Worm (Caenorhabditis elegans) whole organism, late embryonic: ENCODE data around the gene mrpl-28.

Experiments used
- C08G9.2 ChIP-seq: sonication (generic microtip); optimal IDR thresholded peaks from 2 replicates; lab custom pipeline; 2016; ENCODE audit warnings: mild to moderate bottlenecking, missing genetic modification characterization, moderate library complexity, missing compliant biosample characterization
- F13H6.1 ChIP-seq: sonication (generic microtip); optimal IDR thresholded peaks from 2 replicates; lab custom pipeline; 2016; ENCODE audit warnings: missing genetic modification characterization, missing compliant biosample characterization
- T23F11.4 ChIP-seq: fragments of 200-800 bp; sonication (Bioruptor generic); optimal IDR thresholded peaks from 2 replicates; lab custom pipeline; 2018; ENCODE audit warnings: mild to moderate bottlenecking, missing genetic modification characterization, missing compliant biosample characterization
- ahr-1 ChIP-seq: sonication (generic microtip); optimal IDR thresholded peaks from 2 replicates; lab custom pipeline; 2016; ENCODE audit warnings: missing genetic modification characterization, missing compliant biosample characterization
- ceh-24 ChIP-seq: sonication (generic microtip); optimal IDR thresholded peaks from 2 replicates; lab custom pipeline; 2016; ENCODE audit warnings: mild to moderate bottlenecking, missing genetic modification characterization, missing compliant biosample characterization
- ceh-30 ChIP-seq: fragments of 150-350 bp; optimal IDR thresholded peaks from 2 replicates; lab custom pipeline; 2014; ENCODE audit warnings: missing biosample characterization, missing genetic modification characterization
- ceh-45 ChIP-seq: fragments of 200-800 bp; sonication (Bioruptor generic); IDR thresholded peaks from 2 replicates; pipeline ENCODE4 v1.3.6; 2022; ENCODE audit warnings: missing genetic modification reagents, missing genetic modification characterization, missing compliant biosample characterization
- dmd-4 ChIP-seq: sonication (generic microtip); optimal IDR thresholded peaks from 2 replicates; lab custom pipeline; 2016; ENCODE audit warnings: borderline replicate concordance, missing genetic modification characterization, missing compliant biosample characterization
- elt-4 ChIP-seq: sonication (generic microtip); optimal IDR thresholded peaks from 2 replicates; lab custom pipeline; 2016; ENCODE audit warnings: missing genetic modification characterization, missing compliant biosample characterization
- ets-4 ChIP-seq: sonication (generic microtip); optimal IDR thresholded peaks from 2 replicates; lab custom pipeline; 2016; ENCODE audit warnings: missing genetic modification characterization, missing compliant biosample characterization
- eyg-1 ChIP-seq: sonication (generic microtip); optimal IDR thresholded peaks from 2 replicates; lab custom pipeline; 2016; ENCODE audit warnings: missing genotype, missing genetic modification characterization, missing compliant biosample characterization
- fax-1 ChIP-seq: sonication (generic microtip); optimal IDR thresholded peaks from 2 replicates; lab custom pipeline; 2016; ENCODE audit warnings: missing genotype, missing genetic modification characterization, missing compliant biosample characterization
- hlh-15 ChIP-seq: sonication (generic microtip); optimal IDR thresholded peaks from 2 replicates; lab custom pipeline; 2016; ENCODE audit warnings: missing genetic modification characterization, missing compliant biosample characterization
- hlh-30 ChIP-seq: sonication (generic microtip); optimal IDR thresholded peaks from 2 replicates; lab custom pipeline; 2017; ENCODE audit warnings: antibody characterized with exemption, missing genetic modification characterization, missing compliant biosample characterization; ENCODE audit not compliant: insufficient read depth
- hlh-6 ChIP-seq: sonication (generic microtip); optimal IDR thresholded peaks from 2 replicates; lab custom pipeline; 2016; ENCODE audit warnings: missing genotype, missing genetic modification characterization, missing compliant biosample characterization
- madf-2 ChIP-seq: sonication (generic microtip); optimal IDR thresholded peaks from 2 replicates; lab custom pipeline; 2017; ENCODE audit warnings: missing genetic modification characterization, missing compliant biosample characterization
- nfya-1 ChIP-seq: sonication (generic microtip); optimal IDR thresholded peaks from 2 replicates; lab custom pipeline; 2017; ENCODE audit warnings: missing genetic modification characterization, mild to moderate bottlenecking, missing compliant biosample characterization, antibody characterized with exemption, moderate library complexity
- nhr-232 ChIP-seq: sonication (generic microtip); optimal IDR thresholded peaks from 2 replicates; lab custom pipeline; 2016; ENCODE audit warnings: missing genetic modification characterization, missing compliant biosample characterization
- pat-9 ChIP-seq: fragments of 200-800 bp; sonication (Bioruptor generic); optimal IDR thresholded peaks from 2 replicates; lab custom pipeline; 2018; ENCODE audit warnings: mild to moderate bottlenecking, missing genetic modification characterization, moderate library complexity, missing compliant biosample characterization
- pax-1 ChIP-seq: fragments of 150-350 bp; optimal IDR thresholded peaks from 2 replicates; lab custom pipeline; 2014; ENCODE audit warnings: missing biosample characterization, missing genetic modification characterization
- pha-4 ChIP-seq: fragments of 150-350 bp; optimal IDR thresholded peaks from 2 replicates; lab custom pipeline; 2018; ENCODE audit warnings: missing biosample characterization, missing genetic modification reagents, missing genetic modification characterization
- pqm-1 ChIP-seq: sonication (generic microtip); optimal IDR thresholded peaks from 2 replicates; lab custom pipeline; 2016; ENCODE audit warnings: missing genetic modification characterization, missing compliant biosample characterization
- pros-1 ChIP-seq: fragments of 150-350 bp; optimal IDR thresholded peaks from 2 replicates; lab custom pipeline; 2014; ENCODE audit warnings: missing biosample characterization, missing genetic modification reagents, missing genetic modification characterization
- sox-2 ChIP-seq: fragments of 200-800 bp; sonication (Bioruptor generic); IDR thresholded peaks from 2 replicates; pipeline ENCODE4 v1.3.6; 2022; ENCODE audit warnings: missing genetic modification reagents, missing genetic modification characterization, missing compliant biosample characterization
- syd-9 ChIP-seq: sonication (generic microtip); optimal IDR thresholded peaks from 2 replicates; lab custom pipeline; 2016; ENCODE audit warnings: mild to moderate bottlenecking, missing genetic modification characterization, moderate library complexity, missing compliant biosample characterization
- ttx-3 ChIP-seq: sonication (generic microtip); optimal IDR thresholded peaks from 2 replicates; lab custom pipeline; 2016; ENCODE audit warnings: missing genetic modification reagents, missing genetic modification characterization, missing compliant biosample characterization
- unc-42 ChIP-seq: sonication (generic microtip); optimal IDR thresholded peaks from 2 replicates; lab custom pipeline; 2016; ENCODE audit warnings: missing genotype, missing genetic modification characterization, missing compliant biosample characterization
- ztf-16 ChIP-seq: sonication (generic microtip); optimal IDR thresholded peaks from 2 replicates; lab custom pipeline; 2017; ENCODE audit warnings: missing genetic modification characterization, missing compliant biosample characterization

mrpl-28 gene

DNA sequence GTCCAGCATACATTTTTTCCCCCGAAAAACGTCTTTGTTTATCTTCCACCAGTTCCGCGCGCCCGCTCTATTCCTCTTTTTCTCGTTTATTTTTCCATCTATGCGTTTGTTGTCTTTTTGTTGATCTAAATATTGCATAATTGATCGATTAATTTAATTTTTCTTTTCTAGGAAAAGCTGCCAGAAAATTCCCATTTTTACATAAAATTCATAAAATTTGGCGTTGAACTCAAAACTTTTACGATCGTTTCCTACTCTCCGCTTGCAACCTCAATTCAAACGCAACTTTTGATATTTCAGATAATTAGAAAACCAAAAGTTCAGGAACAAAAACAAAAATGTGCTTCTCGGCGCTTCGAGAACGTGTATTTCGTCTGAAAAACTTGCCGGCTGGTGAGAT is 46.9 kb downstream of the mrpl-28 start, which contains the start of gene C50D2.2:
Gene C50D2.2 (plus strand): TSS at position 301 of the 400 bp plus-strand sequence.
- TF ChIP-seq nhr-232 (tag; lab: Kevin White, UChicago): no peak
- no peak for TF ChIP-seq syd-9
- TF ChIP-seq pha-4: no peak
- no peak for TF ChIP-seq hlh-15 (tag; lab: Kevin White, UChicago)
- TF ChIP-seq eyg-1 (tag; lab: Kevin White, UChicago): no peak
- TF ChIP-seq fax-1 (tag; lab: Kevin White, UChicago): no peak
- no peak for TF ChIP-seq nfya-1 (tag; lab: Kevin White, UChicago)
- no peak for TF ChIP-seq ahr-1
- no peak for TF ChIP-seq ztf-16 (tag; lab: Kevin White, UChicago)

DNA sequence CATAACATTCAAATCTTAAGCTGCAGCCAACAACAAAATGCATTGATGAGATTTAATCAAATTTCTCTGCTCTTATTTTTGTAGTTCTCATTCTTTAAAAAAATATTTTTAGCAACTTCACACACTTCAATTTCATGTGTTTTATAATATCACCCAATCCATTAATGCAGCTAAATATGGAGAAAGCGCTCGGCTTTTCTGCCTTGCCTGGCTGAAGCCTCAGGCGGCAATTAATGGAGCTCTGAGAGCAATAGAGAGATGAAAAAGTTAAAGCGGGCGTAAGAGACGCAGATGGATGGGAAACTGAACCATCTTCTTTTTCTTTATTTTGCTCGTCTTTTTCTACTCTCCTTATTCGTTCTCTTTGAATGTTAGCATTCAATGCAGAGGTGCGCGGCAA is 48.1 kb downstream of the mrpl-28 start:
- TF ChIP-seq dmd-4 (tag; lab: Kevin White, UChicago) (no peak), unc-42 (tag; lab: Kevin White, UChicago) (peak; percentile 54)

DNA sequence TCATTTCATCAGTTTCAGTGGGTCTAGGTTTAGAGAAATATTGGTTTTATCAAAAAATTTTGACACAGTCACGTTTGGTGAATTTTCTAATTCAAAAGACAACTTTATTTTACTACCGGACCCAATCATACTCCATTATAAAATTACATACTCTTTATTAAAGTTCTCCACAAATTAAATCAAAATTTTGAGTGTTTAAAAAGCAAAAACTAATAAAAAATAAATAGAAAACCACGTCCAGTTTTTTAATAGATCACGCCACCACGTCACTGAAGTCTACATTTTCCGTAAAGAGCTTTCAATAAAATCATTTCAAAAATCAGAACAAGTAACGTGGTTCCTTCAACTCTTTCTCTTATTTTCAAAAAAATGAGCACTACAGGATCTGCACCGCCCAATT is 49.9 kb downstream of the mrpl-28 start, which contains the start of gene txt-1:
Gene txt-1 (plus strand): TSS at position 301 of the 400 bp plus-strand sequence.
- no peak for TF ChIP-seq ztf-16 (tag; lab: Kevin White, UChicago)
- TF ChIP-seq ceh-24 (tag; lab: Kevin White, UChicago): no peak
- TF ChIP-seq madf-2 (tag; lab: Kevin White, UChicago): no peak
- no peak for TF ChIP-seq pros-1 (tag; lab: Kevin White, UChicago)
- no peak for TF ChIP-seq T23F11.4
- no peak for TF ChIP-seq sox-2 (GFP tag; lab: Robert Waterston, UW)
- TF ChIP-seq hlh-30 (tag; lab: Kevin White, UChicago): no peak
- TF ChIP-seq ceh-30 (tag; lab: Kevin White, UChicago): no peak
- no peak for TF ChIP-seq pat-9
- no peak for TF ChIP-seq hlh-6 (tag; lab: Kevin White, UChicago)
- no peak for TF ChIP-seq pax-1 (tag; lab: Kevin White, UChicago)
- no peak for TF ChIP-seq syd-9
- TF ChIP-seq C08G9.2 (tag; lab: Kevin White, UChicago): no peak

DNA sequence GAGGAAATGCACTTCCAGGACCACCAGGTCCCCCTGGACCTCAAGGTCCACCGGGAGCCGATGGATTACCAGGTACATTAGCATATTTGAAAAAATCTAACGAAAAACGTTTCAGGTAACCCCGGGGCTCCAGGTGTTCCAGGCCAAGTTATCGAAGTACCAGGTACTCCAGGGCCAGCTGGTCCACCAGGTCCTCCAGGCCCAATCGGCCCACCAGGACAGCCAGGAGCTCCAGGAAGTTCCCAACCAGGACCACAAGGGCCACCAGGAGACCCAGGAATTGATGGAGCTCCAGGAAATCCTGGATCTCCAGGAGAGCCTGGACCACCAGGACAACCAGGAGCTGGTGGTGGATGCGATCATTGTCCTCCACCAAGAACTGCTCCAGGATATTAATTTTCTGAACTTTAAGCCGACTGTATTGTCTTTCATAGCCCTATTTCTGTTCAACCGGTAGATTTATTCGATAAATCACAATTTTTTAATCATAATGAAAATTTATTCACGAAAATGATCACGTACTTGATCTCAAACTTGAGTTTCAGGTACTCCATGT is 50.4 kb downstream of the mrpl-28 start:
- no peak for TF ChIP-seq ahr-1
- TF ChIP-seq pat-9: no peak
- TF ChIP-seq F13H6.1 (tag; lab: Kevin White, UChicago): no peak
- no peak for TF ChIP-seq elt-4 (tag; lab: Kevin White, UChicago)
- no peak for TF ChIP-seq ets-4 (tag; lab: Kevin White, UChicago)
- TF ChIP-seq hlh-6 (tag; lab: Kevin White, UChicago): no peak
- TF ChIP-seq pax-1 (tag; lab: Kevin White, UChicago): no peak
- no peak for TF ChIP-seq ttx-3 (tag; lab: Kevin White, UChicago)
- no peak for TF ChIP-seq pqm-1 (tag; lab: Kevin White, UChicago)
- no peak for TF ChIP-seq ceh-45 (GFP tag; lab: Robert Waterston, UW)
- TF ChIP-seq ceh-30 (tag; lab: Kevin White, UChicago): no peak
